Worm (Caenorhabditis elegans) whole organism, young adult: Measurements from ENCODE around the gene dre-1.

Experiments
- B0019.2 ChIP-seq: fragments of 200-800 bp; sonication (Bioruptor generic); conservative IDR thresholded peaks from 2 replicates; pipeline ENCODE4 v1.3.6; 2022; ENCODE audit warnings: missing genetic modification reagents, missing genetic modification characterization, missing compliant biosample characterization
- B0035.1 ChIP-seq: sonication (generic microtip); optimal IDR thresholded peaks from 2 replicates; lab custom pipeline; 2016; ENCODE audit warnings: missing genetic modification characterization, mild to moderate bottlenecking, missing compliant biosample characterization, missing genotype, missing genetic modification reagents
- C17E4.6 ChIP-seq: fragments of 200-800 bp; sonication (Bioruptor generic); IDR thresholded peaks from 2 replicates; pipeline ENCODE4 v1.3.6; 2022; ENCODE audit warnings: missing genetic modification reagents, missing genetic modification characterization, missing compliant biosample characterization
- F23B12.7 ChIP-seq: sonication (generic microtip); optimal IDR thresholded peaks from 2 replicates; lab custom pipeline; 2017; ENCODE audit warnings: missing genetic modification characterization, mild to moderate bottlenecking, missing compliant biosample characterization, antibody characterized with exemption, moderate library complexity; ENCODE audit not compliant: insufficient read depth
- F39B2.1 ChIP-seq: fragments of 200-800 bp; sonication (Bioruptor generic); IDR thresholded peaks from 2 replicates; pipeline ENCODE4 v1.3.6; 2022; ENCODE audit warnings: missing genetic modification reagents, missing genetic modification characterization, missing compliant biosample characterization
- K11D2.4 ChIP-seq: fragments of 200-800 bp; sonication (Bioruptor generic); IDR thresholded peaks from 2 replicates; pipeline ENCODE4 v1.3.6; 2022; ENCODE audit warnings: missing genetic modification reagents, missing genetic modification characterization, missing compliant biosample characterization
- K12H6.12 ChIP-seq: fragments of 200-800 bp; sonication (Bioruptor generic); optimal IDR thresholded peaks from 2 replicates; lab custom pipeline; 2018; ENCODE audit warnings: mild to moderate bottlenecking, missing genetic modification characterization, missing compliant biosample characterization
- T07F8.4 ChIP-seq: sonication (generic microtip); optimal IDR thresholded peaks from 2 replicates; lab custom pipeline; 2016; ENCODE audit warnings: mild to moderate bottlenecking, missing genetic modification characterization, moderate library complexity, missing compliant biosample characterization
- Y53F4B.3 ChIP-seq: fragments of 200-800 bp; sonication (Bioruptor generic); IDR thresholded peaks from 2 replicates; pipeline ENCODE4 v1.3.6; 2022; ENCODE audit warnings: missing genetic modification reagents, missing genetic modification characterization, missing compliant biosample characterization
- Y53G8AR.9 ChIP-seq: fragments of 200-800 bp; sonication (Bioruptor generic); conservative IDR thresholded peaks from 2 replicates; pipeline ENCODE4 v1.3.6; 2022; ENCODE audit warnings: missing genetic modification reagents, missing genetic modification characterization, missing compliant biosample characterization
- Y95B8A.8 ChIP-seq: fragments of 200-800 bp; sonication (Bioruptor generic); IDR thresholded peaks from 2 replicates; pipeline ENCODE4 v1.3.6; 2022; ENCODE audit warnings: missing genetic modification reagents, missing genetic modification characterization, missing compliant biosample characterization
- aptf-2 ChIP-seq: fragments of 200-800 bp; sonication (Bioruptor generic); conservative IDR thresholded peaks from 2 replicates; pipeline ENCODE4 v1.3.6; 2022; ENCODE audit warnings: missing genetic modification reagents, missing genetic modification characterization, missing compliant biosample characterization
- attf-5 ChIP-seq: fragments of 200-800 bp; sonication (Bioruptor generic); optimal IDR thresholded peaks from 2 replicates; lab custom pipeline; 2018; ENCODE audit warnings: mild to moderate bottlenecking, missing genetic modification characterization, missing compliant biosample characterization
- ccch-3 ChIP-seq: fragments of 200-800 bp; sonication (Bioruptor generic); optimal IDR thresholded peaks from 2 replicates; lab custom pipeline; 2018; ENCODE audit warnings: mild to moderate bottlenecking, missing genetic modification characterization, missing compliant biosample characterization
- cebp-1 ChIP-seq, 2 experiments: fragments of 200-800 bp in 1 of 2; sonication (Bioruptor generic) in 1 of 2; sonication (generic microtip) in 1 of 2; IDR thresholded peaks in 1 of 2; optimal IDR thresholded peaks in 1 of 2; 2 replicates each; pipeline versions ENCODE4 v1.3.6 to Lab custom; 2017 to 2022; ENCODE audit warnings: missing compliant biosample characterization in 2 of 2, missing genetic modification characterization in 2 of 2, mild to moderate bottlenecking in 1 of 2, missing genetic modification reagents in 1 of 2, moderate library complexity in 1 of 2
- ceh-79 ChIP-seq: sonication (generic microtip); optimal IDR thresholded peaks from 2 replicates; lab custom pipeline; 2017; ENCODE audit warnings: mild to moderate bottlenecking, missing genetic modification characterization, missing compliant biosample characterization
- dpl-1 ChIP-seq: fragments of 150-350 bp; optimal IDR thresholded peaks from 2 replicates; lab custom pipeline; 2014; ENCODE audit warnings: missing biosample characterization, missing genetic modification reagents, missing genetic modification characterization
- egl-44 ChIP-seq: fragments of 200-800 bp; sonication (Bioruptor generic); IDR thresholded peaks from 2 replicates; pipeline ENCODE4 v1.3.6; 2022; ENCODE audit warnings: missing genetic modification reagents, missing genetic modification characterization, missing compliant biosample characterization
- ekl-4 ChIP-seq: fragments of 200-800 bp; sonication (Bioruptor generic); IDR thresholded peaks from 2 replicates; pipeline ENCODE4 v1.3.6; 2022; ENCODE audit warnings: missing genetic modification reagents, missing genetic modification characterization, missing compliant biosample characterization
- hlh-26 ChIP-seq: fragments of 200-800 bp; sonication (Bioruptor generic); conservative IDR thresholded peaks from 2 replicates; pipeline ENCODE4 v1.3.6; 2022; ENCODE audit warnings: missing genetic modification reagents, missing genetic modification characterization, missing compliant biosample characterization
- hmg-1.2 ChIP-seq: fragments of 200-800 bp; sonication (Bioruptor generic); IDR thresholded peaks from 2 replicates; pipeline ENCODE4 v1.3.6; 2022; ENCODE audit warnings: missing genetic modification reagents, missing genetic modification characterization, missing compliant biosample characterization
- hrde-1 ChIP-seq: sonication (generic microtip); optimal IDR thresholded peaks from 2 replicates; lab custom pipeline; 2016; ENCODE audit warnings: missing genetic modification characterization, mild to moderate bottlenecking, missing compliant biosample characterization, moderate library complexity, missing genotype, missing genetic modification reagents, borderline replicate concordance
- hsf-1 ChIP-seq: fragments of 200-800 bp; sonication (Bioruptor generic); IDR thresholded peaks from 2 replicates; pipeline ENCODE4 v1.3.6; 2022; ENCODE audit warnings: missing genetic modification reagents, missing genetic modification characterization, missing compliant biosample characterization
- lin-35 ChIP-seq, 3 experiments: fragments of 150-350 bp in 2 of 3; sonication (generic microtip) in 1 of 3; optimal IDR thresholded peaks; 2 replicates each; lab custom pipeline; 2014 to 2018; ENCODE audit warnings: missing biosample characterization in 3 of 3, missing genetic modification characterization in 3 of 3, missing genetic modification reagents in 3 of 3
- lin-40 ChIP-seq: sonication (generic microtip); optimal IDR thresholded peaks from 2 replicates; lab custom pipeline; 2016; ENCODE audit warnings: missing genetic modification characterization, mild to moderate bottlenecking, missing compliant biosample characterization, missing genotype, missing genetic modification reagents
- lin-54 ChIP-seq: fragments of 200-800 bp; sonication (Bioruptor generic); optimal IDR thresholded peaks from 2 replicates; lab custom pipeline; 2018; ENCODE audit warnings: mild to moderate bottlenecking, missing genetic modification characterization, missing compliant biosample characterization
- lsy-27 ChIP-seq: sonication (generic microtip); optimal IDR thresholded peaks from 2 replicates; lab custom pipeline; 2017; ENCODE audit warnings: missing genetic modification characterization, mild to moderate bottlenecking, missing compliant biosample characterization, antibody characterized with exemption, missing genotype, borderline replicate concordance; ENCODE audit not compliant: insufficient read depth
- madf-8 ChIP-seq: fragments of 200-800 bp; sonication (Bioruptor generic); conservative IDR thresholded peaks from 2 replicates; pipeline ENCODE4 v1.3.6; 2022; ENCODE audit warnings: missing genetic modification reagents, missing genetic modification characterization, missing compliant biosample characterization
- mes-4 ChIP-seq: sonication (generic microtip); optimal IDR thresholded peaks from 2 replicates; lab custom pipeline; 2016; ENCODE audit warnings: missing genotype, missing genetic modification characterization, missing compliant biosample characterization
- nhr-90 ChIP-seq: sonication (generic microtip); optimal IDR thresholded peaks from 2 replicates; lab custom pipeline; 2016; ENCODE audit warnings: missing genotype, mild to moderate bottlenecking, missing genetic modification characterization, missing compliant biosample characterization
- rcor-1 ChIP-seq: fragments of 200-800 bp; sonication (Bioruptor generic); IDR thresholded peaks from 2 replicates; pipeline ENCODE4 v1.3.6; 2022; ENCODE audit warnings: missing genetic modification reagents, missing genetic modification characterization, missing compliant biosample characterization
- rec-8 ChIP-seq, 2 experiments: sonication (generic microtip); optimal IDR thresholded peaks; 2 replicates each; lab custom pipeline; 2016; ENCODE audit warnings: mild to moderate bottlenecking in 2 of 2, missing genetic modification characterization in 2 of 2, missing genetic modification reagents in 2 of 2, missing genotype in 2 of 2, missing biosample characterization in 1 of 2, missing compliant biosample characterization in 1 of 2, moderate library complexity in 1 of 2
- rpc-1 ChIP-seq, 2 experiments: fragments of 150-350 bp in 1 of 2; sonication (generic microtip) in 1 of 2; optimal IDR thresholded peaks; 2 replicates each; lab custom pipeline; 2014 to 2018; ENCODE audit warnings: missing biosample characterization in 1 of 2, missing genetic modification characterization in 1 of 2, missing genetic modification reagents in 1 of 2, missing genotype in 1 of 2
- snpc-1.1 ChIP-seq: sonication (generic microtip); optimal IDR thresholded peaks from 2 replicates; lab custom pipeline; 2017; ENCODE audit warnings: missing genetic modification characterization, mild to moderate bottlenecking, missing compliant biosample characterization, antibody characterized with exemption, moderate library complexity, missing genotype, missing genetic modification reagents; ENCODE audit not compliant: insufficient read depth
- snpc-3.4 ChIP-seq: sonication (generic microtip); optimal IDR thresholded peaks from 2 replicates; lab custom pipeline; 2017; ENCODE audit warnings: missing genetic modification characterization, mild to moderate bottlenecking, missing compliant biosample characterization, antibody characterized with exemption, moderate library complexity, missing genotype, missing genetic modification reagents
- unc-130 ChIP-seq: sonication (generic microtip); optimal IDR thresholded peaks from 2 replicates; lab custom pipeline; 2016; ENCODE audit warnings: missing genetic modification reagents, missing genetic modification characterization, missing compliant biosample characterization
- xnd-1 ChIP-seq: sonication (generic microtip); optimal IDR thresholded peaks from 2 replicates; lab custom pipeline; 2016; ENCODE audit warnings: missing genotype, missing genetic modification reagents, missing genetic modification characterization, missing compliant biosample characterization
- zfh-2 ChIP-seq: fragments of 200-800 bp; sonication (Bioruptor generic); conservative IDR thresholded peaks from 2 replicates; pipeline ENCODE4 v1.3.6; 2022; ENCODE audit warnings: missing genetic modification reagents, missing genetic modification characterization, missing compliant biosample characterization
- zim-3 ChIP-seq: sonication (generic microtip); optimal IDR thresholded peaks from 2 replicates; lab custom pipeline; 2017; ENCODE audit warnings: mild to moderate bottlenecking, missing genetic modification characterization, moderate library complexity, missing compliant biosample characterization
- ztf-22 ChIP-seq: fragments of 200-800 bp; sonication (Bioruptor generic); optimal IDR thresholded peaks from 2 replicates; lab custom pipeline; 2018; ENCODE audit warnings: mild to moderate bottlenecking, missing genetic modification characterization, moderate library complexity, missing compliant biosample characterization
- ztf-25 ChIP-seq: fragments of 200-800 bp; sonication (Bioruptor generic); IDR thresholded peaks from 2 replicates; pipeline ENCODE4 v1.3.6; 2022; ENCODE audit warnings: missing genetic modification reagents, missing genetic modification characterization, missing compliant biosample characterization
- ztf-26 ChIP-seq: sonication (generic microtip); optimal IDR thresholded peaks from 2 replicates; lab custom pipeline; 2017; ENCODE audit warnings: missing genetic modification characterization, missing compliant biosample characterization
- ztf-28 ChIP-seq: fragments of 200-800 bp; sonication (Bioruptor generic); IDR thresholded peaks from 2 replicates; pipeline ENCODE4 v1.3.6; 2022; ENCODE audit warnings: missing genetic modification reagents, missing genetic modification characterization, missing compliant biosample characterization
- ztf-3 ChIP-seq: fragments of 200-800 bp; sonication (Bioruptor generic); optimal IDR thresholded peaks from 2 replicates; lab custom pipeline; 2018; ENCODE audit warnings: mild to moderate bottlenecking, missing genetic modification characterization, missing compliant biosample characterization
- ztf-6 ChIP-seq: fragments of 200-800 bp; sonication (Bioruptor generic); IDR thresholded peaks from 2 replicates; pipeline ENCODE4 v1.3.6; 2022; ENCODE audit warnings: missing genetic modification reagents, missing genetic modification characterization, missing compliant biosample characterization

dre-1 gene

ce11 chrV:6551707-6552390 is 5.5 kb upstream of the dre-1 start, which contains the start of gene twk-10 (continued):
- TF ChIP-seq F23B12.7 (tag; lab: Kevin White, UChicago) (peak; percentile 87), snpc-1.1 (tag; lab: Kevin White, UChicago) (no peak), rcor-1 (peak; percentile 52; the same call in 1 of the 2 replicates), B0035.1 (tag; lab: Kevin White, UChicago) (peak; percentile 15), xnd-1 (tag; lab: Kevin White, UChicago) (no peak), egl-44 (GFP tag; lab: Robert Waterston, UW) (no peak), ztf-26 (tag; lab: Kevin White, UChicago) (no peak), F39B2.1 (GFP tag; lab: Robert Waterston, UW) (no peak), mes-4 (tag; lab: Kevin White, UChicago) (peak; percentile 18), hmg-1.2 (peak; percentile 61), rec-8 (tag; optimal IDR thresholded peaks at IDR 0.05; lab: Kevin White, UChicago) (peak in 1 of 2 experiments; percentile 73), ceh-79 (tag; lab: Kevin White, UChicago) (no peak), snpc-3.4 (tag; lab: Kevin White, UChicago) (peak; percentile 32), hrde-1 (tag; lab: Kevin White, UChicago) (peak; percentile 4), lin-35 (GFP tag; optimal IDR thresholded peaks at IDR 0.05; lab: Kevin White, UChicago) (no peak), ztf-6 (GFP tag; lab: Robert Waterston, UW) (no peak), zim-3 (tag; lab: Kevin White, UChicago) (no peak), ccch-3 (no peak), ekl-4 (GFP tag; lab: Robert Waterston, UW) (no peak), dpl-1 (no peak), cebp-1 (GFP tag; IDR thresholded peaks at IDR 0.05; lab: Robert Waterston, UW) (no peak), cebp-1 (tag; optimal IDR thresholded peaks at IDR 0.05; lab: Kevin White, UChicago) (no peak), T07F8.4 (peak; percentile 35), lin-54 (GFP tag; lab: Kevin White, UChicago) (peak; percentile 51), ztf-3 (GFP tag; lab: Kevin White, UChicago) (no peak), ztf-25 (GFP tag; lab: Robert Waterston, UW) (peak; percentile 84; the same call in 1 of the 2 replicates), rpc-1 (optimal IDR thresholded peaks at IDR 0.05; lab: Kevin White, UChicago) (peak; percentile 86), rpc-1 (tag; optimal IDR thresholded peaks at IDR 0.05; lab: Kevin White, UChicago) (peak; percentile 93), Y95B8A.8 (GFP tag; lab: Robert Waterston, UW) (no peak), ztf-28 (no peak), aptf-2 (GFP tag; lab: Robert Waterston, UW) (no peak), K11D2.4 (no peak), Y53F4B.3 (GFP tag; lab: Robert Waterston, UW) (no peak), lin-40 (tag; lab: Kevin White, UChicago) (no peak), C17E4.6 (GFP tag; lab: Robert Waterston, UW) (no peak), hlh-26 (GFP tag; lab: Robert Waterston, UW) (no peak), nhr-90 (tag; lab: Kevin White, UChicago) (peak; percentile 78), zfh-2 (GFP tag; lab: Robert Waterston, UW) (no peak), K12H6.12 (tag; lab: Kevin White, UChicago) (no peak), B0019.2 (no peak), madf-8 (GFP tag; lab: Robert Waterston, UW) (no peak; the same call in 1 of the 2 replicates), hsf-1 (GFP tag; lab: Robert Waterston, UW) (no peak), unc-130 (GFP tag; lab: Kevin White, UChicago) (no peak), attf-5 (GFP tag; lab: Kevin White, UChicago) (peak; percentile 53), Y53G8AR.9 (GFP tag; lab: Robert Waterston, UW) (no peak), ztf-22 (GFP tag; lab: Kevin White, UChicago) (no peak), lsy-27 (tag; lab: Kevin White, UChicago) (peak; percentile 51)
